Fruit fly (Drosophila melanogaster): ENCODE measurements around the gene CG17712.

CG17712 gene

DNA sequence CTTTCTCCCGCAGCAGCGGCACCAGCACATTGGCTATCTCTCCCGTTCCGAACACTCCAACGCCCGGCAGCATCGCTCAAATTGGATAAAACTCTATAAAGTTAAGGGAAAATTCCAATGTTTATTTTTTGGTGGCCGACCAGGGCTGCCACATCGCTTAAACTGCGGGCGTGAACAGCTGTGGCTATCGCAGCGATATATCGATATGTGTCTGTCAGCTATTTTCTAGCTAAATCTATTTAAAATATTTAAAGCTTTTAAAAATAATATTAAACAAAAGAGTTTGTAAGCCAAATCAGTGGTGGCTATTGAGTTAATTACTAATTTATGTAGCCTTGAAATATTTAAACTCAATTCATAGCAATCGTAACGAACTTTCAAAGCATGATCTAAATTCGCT, at the start of gene CG17712, which contains the start of gene CG17648:
TSS of gene CG17712 (minus strand) at position 170 of the 400 bp plus-strand sequence.
TSS of gene CG17648 (plus strand) at position 356 of the 400 bp plus-strand sequence.
- TF ChIP-seq CG13204 (GFP tag; optimal IDR thresholded peaks at IDR 0.05) (no peak), CG10348 (GFP tag; IDR thresholded peaks at IDR 0.05) (no peak), CG17806 (tag; optimal IDR thresholded peaks at IDR 0.05) (no peak), EcR (GFP tag; optimal IDR thresholded peaks at IDR 0.05) (no peak), CG4496 (GFP tag; IDR thresholded peaks at IDR 0.05) (no peak), CG12605 (GFP tag; IDR thresholded peaks at IDR 0.05) (no peak), Snoo (tag; optimal IDR thresholded peaks at IDR 0.05) (no peak), gl (tag; optimal IDR thresholded peaks at IDR 0.05) (no peak), CG15710 (tag; optimal IDR thresholded peaks at IDR 0.05) (no peak), CG9948 (tag; optimal IDR thresholded peaks at IDR 0.05) (no peak), fd96Ca (GFP tag; IDR thresholded peaks at IDR 0.05) (no peak), Ets98B (GFP tag; IDR thresholded peaks at IDR 0.05) (no peak)

- TF ChIP-seq CG13204 (GFP tag; optimal IDR thresholded peaks at IDR 0.05) (no peak), Snoo (tag; optimal IDR thresholded peaks at IDR 0.05) (no peak), fd96Ca (GFP tag; IDR thresholded peaks at IDR 0.05) (no peak), CG8301 (tag; optimal IDR thresholded peaks at IDR 0.05) (no peak), rn (GFP tag; IDR thresholded peaks at IDR 0.05) (no peak), CG17806 (tag; optimal IDR thresholded peaks at IDR 0.05) (no peak), CG32121 (GFP tag; IDR thresholded peaks at IDR 0.05) (no peak), CG9948 (tag; optimal IDR thresholded peaks at IDR 0.05) (no peak), CG8159 (tag; optimal IDR thresholded peaks at IDR 0.05) (no peak)
Observed at dm6 chr2L:1794817-1795216, 42.9 kb upstream of the CG17712 start, which contains the start of gene Gr22a. Gr22a (minus strand) TSS chr2L:1794917.

- TF ChIP-seq CG9948 (tag; optimal IDR thresholded peaks at IDR 0.05) (no peak), CG8159 (tag; optimal IDR thresholded peaks at IDR 0.05) (no peak), CG8301 (tag; optimal IDR thresholded peaks at IDR 0.05) (no peak)
Observed at dm6 chr2L:1793168-1793567, 41.2 kb upstream of the CG17712 start, which contains the start of gene Gr22b. Gr22b (minus strand) TSS chr2L:1793268.

DNA sequence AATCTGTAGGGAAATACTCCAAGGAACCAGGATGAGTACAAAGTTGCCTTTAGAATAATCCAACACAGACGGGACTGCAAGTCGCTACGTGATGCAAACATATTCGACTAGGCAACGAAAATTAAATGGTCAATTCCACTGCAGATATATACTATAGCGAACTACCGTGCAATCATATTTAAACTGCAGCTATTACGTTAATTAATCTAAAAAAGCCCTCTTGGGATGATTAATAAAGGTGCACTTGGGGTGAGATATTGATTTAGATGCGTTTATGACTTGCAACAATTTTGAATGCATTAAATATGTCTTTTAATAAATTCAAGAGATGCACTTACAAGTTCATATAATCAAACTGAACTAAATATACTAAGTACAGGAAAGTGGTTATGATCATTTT, 39.8 kb upstream of the CG17712 start, which contains the start of gene Gr22c:
TSS of gene Gr22c (minus strand) at position 101 of the 400 bp plus-strand sequence.
- no peak for TF ChIP-seq Pif1B (GFP tag; optimal IDR thresholded peaks at IDR 0.05)
- no peak for TF ChIP-seq CG15710 (tag; optimal IDR thresholded peaks at IDR 0.05)
- no peak for TF ChIP-seq CG34367 (tag; optimal IDR thresholded peaks at IDR 0.05)
- no peak for TF ChIP-seq EcR (GFP tag; optimal IDR thresholded peaks at IDR 0.05)
- no peak for TF ChIP-seq CG9948 (tag; optimal IDR thresholded peaks at IDR 0.05)
- TF ChIP-seq Ets98B (GFP tag; IDR thresholded peaks at IDR 0.05), result no peak
- TF ChIP-seq rn (GFP tag; IDR thresholded peaks at IDR 0.05), result no peak
- no peak for TF ChIP-seq CG8301 (tag; optimal IDR thresholded peaks at IDR 0.05)
- no peak for TF ChIP-seq D1 (tag; optimal IDR thresholded peaks at IDR 0.05)
- no peak for TF ChIP-seq CG13204 (GFP tag; optimal IDR thresholded peaks at IDR 0.05)
- TF ChIP-seq Pif1A (GFP tag; optimal IDR thresholded peaks at IDR 0.05), result no peak
- no peak for TF ChIP-seq CG4496 (GFP tag; IDR thresholded peaks at IDR 0.05)
- TF ChIP-seq CG8159 (tag; optimal IDR thresholded peaks at IDR 0.05), result no peak
- TF ChIP-seq gl (tag; optimal IDR thresholded peaks at IDR 0.05), result no peak
- no peak for TF ChIP-seq fd96Ca (GFP tag; IDR thresholded peaks at IDR 0.05)

DNA sequence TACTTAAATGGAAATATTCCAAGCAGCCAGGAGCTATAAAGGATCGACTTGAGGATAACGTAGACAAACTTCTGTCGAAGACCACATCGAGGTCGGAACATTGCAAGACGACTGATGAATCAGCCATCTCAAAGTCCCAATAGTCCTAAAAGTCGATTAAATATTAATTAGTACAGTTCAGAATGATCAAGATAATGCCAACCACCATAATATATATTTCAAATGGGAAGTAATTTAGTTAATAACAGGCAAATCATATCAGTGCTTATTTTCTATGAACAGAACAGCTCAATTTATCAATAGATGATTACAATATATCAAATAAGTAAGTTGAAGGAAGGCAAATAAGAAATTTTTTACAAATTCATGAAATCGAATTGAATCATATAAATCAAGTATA, 38.3 kb upstream of the CG17712 start, which contains the start of gene Gr22d:
TSS of gene Gr22d (minus strand) at position 101 of the 400 bp plus-strand sequence.
- no peak for TF ChIP-seq CG13204 (GFP tag; optimal IDR thresholded peaks at IDR 0.05)
- TF ChIP-seq Ets98B (GFP tag; IDR thresholded peaks at IDR 0.05), result no peak
- TF ChIP-seq gl (tag; optimal IDR thresholded peaks at IDR 0.05), result no peak

dm6 chr2L:1787929-1788328, 36.0 kb upstream of the CG17712 start:
- no peak for TF ChIP-seq fd96Ca (GFP tag; IDR thresholded peaks at IDR 0.05)
- TF ChIP-seq CG13204 (GFP tag; optimal IDR thresholded peaks at IDR 0.05), result no peak
- TF ChIP-seq CG17806 (tag; optimal IDR thresholded peaks at IDR 0.05), result no peak
- TF ChIP-seq Pif1B (GFP tag; optimal IDR thresholded peaks at IDR 0.05), result no peak
- no peak for TF ChIP-seq CG9948 (tag; optimal IDR thresholded peaks at IDR 0.05)
- no peak for TF ChIP-seq Pif1A (GFP tag; optimal IDR thresholded peaks at IDR 0.05)
- no peak for TF ChIP-seq CG15710 (tag; optimal IDR thresholded peaks at IDR 0.05)
- no peak for TF ChIP-seq CG8301 (tag; optimal IDR thresholded peaks at IDR 0.05)
- TF ChIP-seq rn (GFP tag; IDR thresholded peaks at IDR 0.05), result no peak

dm6 chr2L:1783762-1784161, 31.8 kb upstream of the CG17712 start, which contains the start of gene Gr22e:
Gr22e (plus strand) TSS chr2L:1784062.
- TF ChIP-seq rn (GFP tag; IDR thresholded peaks at IDR 0.05), result no peak
- TF ChIP-seq CG4496 (GFP tag; IDR thresholded peaks at IDR 0.05), result no peak
- TF ChIP-seq gl (tag; optimal IDR thresholded peaks at IDR 0.05), result no peak
- no peak for TF ChIP-seq CG8159 (tag; optimal IDR thresholded peaks at IDR 0.05)
- no peak for TF ChIP-seq CG15710 (tag; optimal IDR thresholded peaks at IDR 0.05)
- TF ChIP-seq EcR (GFP tag; optimal IDR thresholded peaks at IDR 0.05), result no peak
- no peak for TF ChIP-seq D1 (tag; optimal IDR thresholded peaks at IDR 0.05)
- no peak for TF ChIP-seq CG17806 (tag; optimal IDR thresholded peaks at IDR 0.05)
- TF ChIP-seq CG13204 (GFP tag; optimal IDR thresholded peaks at IDR 0.05), result no peak
- no peak for TF ChIP-seq CG9948 (tag; optimal IDR thresholded peaks at IDR 0.05)
- TF ChIP-seq CG34367 (tag; optimal IDR thresholded peaks at IDR 0.05), result no peak
- TF ChIP-seq Snoo (tag; optimal IDR thresholded peaks at IDR 0.05), result no peak
- no peak for TF ChIP-seq CG8301 (tag; optimal IDR thresholded peaks at IDR 0.05)
- no peak for TF ChIP-seq fd96Ca (GFP tag; IDR thresholded peaks at IDR 0.05)
- TF ChIP-seq Ets98B (GFP tag; IDR thresholded peaks at IDR 0.05), result no peak
- TF ChIP-seq CG32121 (GFP tag; IDR thresholded peaks at IDR 0.05), result no peak
- TF ChIP-seq CG14655 (GFP tag; optimal IDR thresholded peaks at IDR 0.05), result no peak
